Fruit fly (Drosophila melanogaster) whole organism, wandering third instar larva: Measurements from ENCODE around the gene CG43229.

Source experiments
- Abd-B ChIP-seq: fragments of >200 bp; optimal IDR thresholded peaks from 2 replicates; lab custom pipeline; 2017; ENCODE audit warnings: missing biosample characterization, missing genetic modification characterization
- CG32264 ChIP-seq: fragments of 200-800 bp; sonication (Bioruptor generic); optimal IDR thresholded peaks from 2 replicates; lab custom pipeline; 2016; ENCODE audit warnings: missing biosample characterization, missing genetic modification characterization
- CG9705 ChIP-seq: fragments of 200-800 bp; sonication (Bioruptor generic); optimal IDR thresholded peaks from 2 replicates; lab custom pipeline; 2018; ENCODE audit warnings: missing biosample characterization, mild to moderate bottlenecking, missing genetic modification characterization
- CrebA ChIP-seq: fragments of 200-800 bp; sonication (Bioruptor generic); optimal IDR thresholded peaks from 2 replicates; lab custom pipeline; 2016; ENCODE audit warnings: missing biosample characterization, mild to moderate bottlenecking, missing genetic modification characterization, borderline replicate concordance
- Dfd ChIP-seq: fragments of >200 bp; optimal IDR thresholded peaks from 2 replicates; lab custom pipeline; 2017; ENCODE audit warnings: missing biosample characterization, missing genetic modification characterization
- Dif ChIP-seq: fragments of 200-275, 200-300 bp; sonication (Bioruptor generic); optimal IDR thresholded peaks from 2 replicates; lab custom pipeline; 2018; ENCODE audit warnings: missing biosample characterization, missing genetic modification characterization; ENCODE audit not compliant: partially characterized antibody
- GATAd ChIP-seq: sonication (Bioruptor generic); optimal IDR thresholded peaks from 2 replicates; lab custom pipeline; 2016; ENCODE audit warnings: missing biosample characterization, missing genetic modification characterization
- Hnf4 ChIP-seq: fragments of 200-800 bp; sonication (Bioruptor generic); optimal IDR thresholded peaks from 2 replicates; lab custom pipeline; 2016; ENCODE audit warnings: missing biosample characterization, mild to moderate bottlenecking, missing genetic modification characterization
- Hr78 ChIP-seq: fragments of >200 bp; optimal IDR thresholded peaks from 2 replicates; lab custom pipeline; 2017; ENCODE audit warnings: missing biosample characterization, missing genetic modification characterization
- Hr83 ChIP-seq: fragments of 200-300 bp; sonication (Bioruptor generic); optimal IDR thresholded peaks from 2 replicates; lab custom pipeline; 2016; ENCODE audit warnings: missing biosample characterization, mild to moderate bottlenecking, missing genetic modification characterization, moderate library complexity; ENCODE audit not compliant: poor library complexity, severe bottlenecking
- Jra ChIP-seq: sonication (Bioruptor generic); optimal IDR thresholded peaks from 2 replicates; lab custom pipeline; 2016; ENCODE audit warnings: missing biosample characterization, missing genetic modification characterization
- Mio ChIP-seq: sonication (Bioruptor generic); optimal IDR thresholded peaks from 2 replicates; lab custom pipeline; 2016; ENCODE audit warnings: missing biosample characterization, missing genetic modification characterization
- N ChIP-seq: fragments of >200 bp; optimal IDR thresholded peaks from 2 replicates; lab custom pipeline; 2018; ENCODE audit warnings: missing biosample characterization, missing external identifiers, missing genetic modification characterization
- OdsH ChIP-seq: fragments of 200-800 bp; sonication (Bioruptor generic); optimal IDR thresholded peaks from 2 replicates; lab custom pipeline; 2016; ENCODE audit warnings: missing biosample characterization, mild to moderate bottlenecking, missing genetic modification characterization
- Rel ChIP-seq, 2 experiments: fragments of 200-800 bp; sonication (Bioruptor generic) in 1 of 2; optimal IDR thresholded peaks; 2 replicates in 1 of 2; 3 replicates in 1 of 2; lab custom pipeline; 2016 to 2019; ENCODE audit warnings: mild to moderate bottlenecking in 2 of 2, missing biosample characterization in 2 of 2, missing genetic modification characterization in 2 of 2, moderate library complexity in 1 of 2
- Sp1 ChIP-seq: fragments of 200-800 bp; sonication (Bioruptor generic); optimal IDR thresholded peaks from 3 replicates; lab custom pipeline; 2019; ENCODE audit warnings: missing biosample characterization, mild to moderate bottlenecking, missing genetic modification characterization, moderate library complexity
- Vsx2 ChIP-seq: fragments of 200-300, 225-300 bp; sonication (Bioruptor generic); optimal IDR thresholded peaks from 2 replicates; lab custom pipeline; 2018; ENCODE audit warnings: missing biosample characterization, missing genetic modification characterization; ENCODE audit not compliant: partially characterized antibody
- br ChIP-seq: fragments of 200-800 bp; sonication (Bioruptor generic); optimal IDR thresholded peaks from 2 replicates; lab custom pipeline; 2016; ENCODE audit warnings: missing biosample characterization, missing genetic modification characterization
- brk ChIP-seq: fragments of 200-800 bp; sonication (Bioruptor generic); optimal IDR thresholded peaks from 2 replicates; lab custom pipeline; 2016; ENCODE audit warnings: missing biosample characterization, mild to moderate bottlenecking, missing genetic modification characterization
- dl ChIP-seq, 2 experiments: fragments of 175-275, 200-275 bp in 1 of 2; fragments of 200-275 bp in 1 of 2; sonication (Bioruptor generic); optimal IDR thresholded peaks; lab custom pipeline; 2018; ENCODE audit warnings: mild to moderate bottlenecking in 2 of 2, missing biosample characterization in 2 of 2, missing genetic modification characterization in 2 of 2, moderate library complexity in 2 of 2; ENCODE audit not compliant: partially characterized antibody in 2 of 2, insufficient read depth in 1 of 2
- dmrt93B ChIP-seq: fragments of 200-800 bp; sonication (Bioruptor generic); optimal IDR thresholded peaks from 2 replicates; lab custom pipeline; 2018; ENCODE audit warnings: missing biosample characterization, mild to moderate bottlenecking, missing genetic modification characterization
- ey ChIP-seq: fragments of 200-800 bp; sonication (Bioruptor generic); optimal IDR thresholded peaks from 2 replicates; lab custom pipeline; 2016; ENCODE audit warnings: missing biosample characterization, missing genetic modification characterization
- h ChIP-seq: fragments of 200-800 bp; sonication (Bioruptor generic); optimal IDR thresholded peaks from 3 replicates; lab custom pipeline; 2016; ENCODE audit warnings: missing biosample characterization, mild to moderate bottlenecking, missing genetic modification characterization
- jim ChIP-seq: fragments of 175-275, 200-325 bp; sonication (Bioruptor generic); optimal IDR thresholded peaks from 2 replicates; lab custom pipeline; 2016; ENCODE audit warnings: missing biosample characterization, mild to moderate bottlenecking, missing genetic modification characterization
- lola ChIP-seq: fragments of >200 bp; optimal IDR thresholded peaks from 2 replicates; lab custom pipeline; 2017; ENCODE audit warnings: missing biosample characterization, missing genetic modification characterization
- pan ChIP-seq: fragments of >200 bp; optimal IDR thresholded peaks from 2 replicates; lab custom pipeline; 2017
- psq ChIP-seq: fragments of 200-800 bp; sonication (Bioruptor generic); optimal IDR thresholded peaks from 3 replicates; lab custom pipeline; 2017; ENCODE audit warnings: missing biosample characterization, mild to moderate bottlenecking, missing genetic modification characterization, moderate library complexity
- rgr ChIP-seq: fragments of 200-800 bp; sonication (Bioruptor generic); optimal IDR thresholded peaks from 3 replicates; lab custom pipeline; 2016; ENCODE audit warnings: missing biosample characterization, mild to moderate bottlenecking, missing genetic modification characterization
- sv ChIP-seq: fragments of 200-800 bp; sonication (Bioruptor generic); optimal IDR thresholded peaks from 3 replicates; lab custom pipeline; 2016; ENCODE audit warnings: missing biosample characterization, missing genetic modification characterization
- tai ChIP-seq: sonication (Bioruptor generic); optimal IDR thresholded peaks from 2 replicates; lab custom pipeline; 2016; ENCODE audit warnings: missing biosample characterization, missing genetic modification characterization

Gene CG43229

DNA sequence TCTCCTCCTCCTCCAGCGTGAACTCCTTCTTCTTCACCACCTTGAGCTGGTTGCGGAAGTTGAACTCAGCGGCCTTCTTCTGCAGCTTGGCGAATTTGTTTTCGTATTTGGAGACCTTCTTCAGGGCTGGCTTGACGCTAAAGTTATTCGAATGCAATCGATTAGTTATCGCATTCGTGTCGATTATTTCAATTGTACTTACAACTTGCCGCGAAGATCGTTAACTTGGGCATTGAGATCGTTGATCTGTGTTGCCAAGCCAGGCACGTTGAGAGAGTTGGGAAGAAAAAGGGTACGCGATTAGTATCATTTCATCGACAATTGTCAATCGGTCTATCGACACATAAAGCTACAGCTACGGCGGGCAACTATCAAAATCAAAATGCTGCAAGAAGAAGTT is 31.7 kb upstream of the CG43229 start:
- TF ChIP-seq pan (lab: Kevin White, UChicago) = no peak
- TF ChIP-seq dl (GFP tag; optimal IDR thresholded peaks at IDR 0.05; lab: Kevin White, UChicago; ENCODE audit: insufficient read depth in 1 of 2, partially characterized antibody in 2 of 2) = no peak
- TF ChIP-seq tai (GFP tag; lab: Kevin White, UChicago) = no peak
- no peak for TF ChIP-seq Abd-B (GFP tag; lab: Kevin White, UChicago)
- no peak for TF ChIP-seq OdsH (GFP tag; lab: Kevin White, UChicago)

- TF ChIP-seq GATAd (GFP tag; lab: Kevin White, UChicago) = no peak
Observed at dm6 chrX:18108676-18109075, 29.7 kb upstream of the CG43229 start.

- TF ChIP-seq CG32264 (GFP tag; lab: Kevin White, UChicago) = no peak
- TF ChIP-seq psq (GFP tag; lab: Kevin White, UChicago) = no peak
- no peak for TF ChIP-seq Rel (GFP tag; optimal IDR thresholded peaks at IDR 0.05; lab: Kevin White, UChicago)
- no peak for TF ChIP-seq Rel (tag; optimal IDR thresholded peaks at IDR 0.05; lab: Kevin White, UChicago)
- TF ChIP-seq dmrt93B (GFP tag; lab: Kevin White, UChicago) = no peak
- TF ChIP-seq Hr83 = no peak
- TF ChIP-seq rgr (GFP tag; lab: Kevin White, UChicago) = no peak
- TF ChIP-seq br (GFP tag; lab: Kevin White, UChicago) = no peak
- no peak for TF ChIP-seq Hnf4 (GFP tag; lab: Kevin White, UChicago)
- no peak for TF ChIP-seq pan (lab: Kevin White, UChicago)
- no peak for TF ChIP-seq Vsx2 (GFP tag; lab: Kevin White, UChicago)
- TF ChIP-seq h (GFP tag; lab: Kevin White, UChicago) = no peak
- TF ChIP-seq Jra (GFP tag; lab: Kevin White, UChicago) = no peak
- no peak for TF ChIP-seq Dif (GFP tag; lab: Kevin White, UChicago)
- TF ChIP-seq Abd-B (GFP tag; lab: Kevin White, UChicago) = no peak
Observed at dm6 chrX:18114770-18115169, 23.6 kb upstream of the CG43229 start.

- TF ChIP-seq Rel (GFP tag; optimal IDR thresholded peaks at IDR 0.05; lab: Kevin White, UChicago) (no peak), Rel (tag; optimal IDR thresholded peaks at IDR 0.05; lab: Kevin White, UChicago) (no peak), br (GFP tag; lab: Kevin White, UChicago) (no peak), CrebA (GFP tag; lab: Kevin White, UChicago) (no peak), jim (GFP tag; lab: Kevin White, UChicago) (no peak), rgr (GFP tag; lab: Kevin White, UChicago) (no peak), lola (GFP tag; lab: Kevin White, UChicago) (no peak), brk (GFP tag; lab: Kevin White, UChicago) (no peak), CG9705 (GFP tag; lab: Kevin White, UChicago) (no peak), Sp1 (GFP tag; lab: Kevin White, UChicago) (no peak), Abd-B (GFP tag; lab: Kevin White, UChicago) (no peak), OdsH (GFP tag; lab: Kevin White, UChicago) (no peak), Dfd (no peak), CG32264 (GFP tag; lab: Kevin White, UChicago) (no peak), dmrt93B (GFP tag; lab: Kevin White, UChicago) (no peak), Hr78 (no peak), dl (GFP tag; optimal IDR thresholded peaks at IDR 0.05; lab: Kevin White, UChicago; ENCODE audit: insufficient read depth in 1 of 2, partially characterized antibody in 2 of 2) (no peak), Hr83 (no peak), h (GFP tag; lab: Kevin White, UChicago) (no peak)
- TF ChIP-seq, all 38 proteins: peak for 0
Observed at dm6 chrX:18116811-18117383, 21.4 kb upstream of the CG43229 start, which contains the start of gene wupA. Gene wupA, minus strand, starts transcription at chrX:18116922.

DNA sequence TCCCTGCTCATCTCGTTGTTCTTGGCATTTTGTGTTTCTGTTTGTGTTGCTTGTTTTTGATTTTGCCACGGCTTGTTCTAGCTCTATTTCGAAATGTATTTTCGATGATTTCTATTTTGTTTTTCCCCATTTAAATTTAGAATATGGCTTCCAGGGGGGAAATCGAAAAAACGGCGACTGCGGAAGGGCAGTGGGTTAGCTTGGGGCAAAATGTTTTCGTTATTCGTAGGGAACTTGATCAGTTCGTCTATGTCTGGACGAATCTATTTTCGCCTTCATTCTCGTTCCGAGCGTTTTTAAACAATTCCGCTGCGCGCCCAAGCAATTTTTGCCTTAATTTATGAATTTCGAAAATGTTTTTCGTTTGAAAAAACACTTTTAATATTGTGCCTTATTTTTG is 19.8 kb upstream of the CG43229 start:
- no peak for TF ChIP-seq Dif (GFP tag; lab: Kevin White, UChicago)
- TF ChIP-seq Vsx2 (GFP tag; lab: Kevin White, UChicago) = no peak
- no peak for TF ChIP-seq h (GFP tag; lab: Kevin White, UChicago)
- TF ChIP-seq Rel (GFP tag; optimal IDR thresholded peaks at IDR 0.05; lab: Kevin White, UChicago) = no peak
- TF ChIP-seq Rel (tag; optimal IDR thresholded peaks at IDR 0.05; lab: Kevin White, UChicago) = no peak
- no peak for TF ChIP-seq dmrt93B (GFP tag; lab: Kevin White, UChicago)
- TF ChIP-seq N (GFP tag; lab: Kevin White, UChicago) = no peak
- TF ChIP-seq sv = no peak
- no peak for TF ChIP-seq Hr83
- TF ChIP-seq Dfd = no peak
- TF ChIP-seq Hnf4 (GFP tag; lab: Kevin White, UChicago) = no peak
- TF ChIP-seq CG32264 (GFP tag; lab: Kevin White, UChicago) = no peak
- no peak for TF ChIP-seq ey (GFP tag; lab: Kevin White, UChicago)
- no peak for TF ChIP-seq dl (GFP tag; optimal IDR thresholded peaks at IDR 0.05; lab: Kevin White, UChicago; ENCODE audit: insufficient read depth in 1 of 2, partially characterized antibody in 2 of 2)
- no peak for TF ChIP-seq Mio
- no peak for TF ChIP-seq Jra (GFP tag; lab: Kevin White, UChicago)
- no peak for TF ChIP-seq CG9705 (GFP tag; lab: Kevin White, UChicago)
- TF ChIP-seq br (GFP tag; lab: Kevin White, UChicago) = no peak
- no peak for TF ChIP-seq rgr (GFP tag; lab: Kevin White, UChicago)
- TF ChIP-seq pan (lab: Kevin White, UChicago) = no peak
